Worm (Caenorhabditis elegans) whole organism, mixed stage, embryonic: ENCODE data around the gene cng-1.

Experiments
- blmp-1 ChIP-seq: fragments of 150-350 bp; optimal IDR thresholded peaks from 2 replicates; lab custom pipeline; 2014; ENCODE audit warnings: missing biosample characterization, missing genetic modification characterization
- ceh-43 ChIP-seq: fragments of 200-800 bp; sonication (Bioruptor generic); optimal IDR thresholded peaks from 2 replicates; lab custom pipeline; 2018; ENCODE audit warnings: mild to moderate bottlenecking, missing genetic modification characterization, moderate library complexity, missing compliant biosample characterization
- flh-1 ChIP-seq: fragments of 200-800 bp; sonication (Bioruptor generic); optimal IDR thresholded peaks from 2 replicates; lab custom pipeline; 2018; ENCODE audit warnings: mild to moderate bottlenecking, missing genetic modification characterization, moderate library complexity, missing compliant biosample characterization
- lsy-2 ChIP-seq: fragments of 150-350 bp; optimal IDR thresholded peaks from 2 replicates; lab custom pipeline; 2014; ENCODE audit warnings: missing biosample characterization, missing genetic modification characterization
- mep-1 ChIP-seq: fragments of 150-350 bp; optimal IDR thresholded peaks from 2 replicates; lab custom pipeline; 2017; ENCODE audit warnings: missing biosample characterization, missing genetic modification reagents, missing genetic modification characterization, inconsistent platforms
- nhr-237 ChIP-seq: fragments of 150-350 bp; optimal IDR thresholded peaks from 2 replicates; lab custom pipeline; 2014; ENCODE audit warnings: missing biosample characterization, missing genetic modification characterization
- sem-2 ChIP-seq: fragments of 200-800 bp; sonication (Bioruptor generic); optimal IDR thresholded peaks from 2 replicates; lab custom pipeline; 2018; ENCODE audit warnings: mild to moderate bottlenecking, missing genetic modification characterization, missing compliant biosample characterization
- unc-39 ChIP-seq: fragments of 150-350 bp; optimal IDR thresholded peaks from 2 replicates; lab custom pipeline; 2014; ENCODE audit warnings: missing biosample characterization, missing genetic modification characterization
- unc-62 ChIP-seq: fragments of 150-350 bp; optimal IDR thresholded peaks from 2 replicates; lab custom pipeline; 2014; ENCODE audit warnings: missing biosample characterization, missing genetic modification reagents, missing genetic modification characterization

The cng-1 gene

ce11 chrV:14978205-14978751 is 53.0 kb downstream of the cng-1 start, which contains the start of the genes grd-12 and F02D8.1:
Gene grd-12 (plus strand): TSS chrV:14978505.
Gene F02D8.1 (minus strand): TSS chrV:14978701.
- no peak for TF ChIP-seq flh-1 (GFP tag; lab: Kevin White, UChicago)
- no peak for TF ChIP-seq sem-2 (GFP tag; lab: Kevin White, UChicago)
- no peak for TF ChIP-seq lsy-2 (tag; lab: Kevin White, UChicago)
- TF ChIP-seq nhr-237 (tag; lab: Kevin White, UChicago) = no peak
- no peak for TF ChIP-seq ceh-43 (GFP tag; lab: Kevin White, UChicago)
- TF ChIP-seq unc-62 = no peak
- TF ChIP-seq unc-39 (tag; lab: Kevin White, UChicago) = no peak
- no peak for TF ChIP-seq mep-1 (tag; lab: Kevin White, UChicago)
- no peak for TF ChIP-seq blmp-1 (tag; lab: Kevin White, UChicago)
- TF ChIP-seq, all 35 proteins: peak for 0
